Fruit fly (Drosophila melanogaster): ENCODE measurements around the gene Ubc87F.

The Ubc87F gene

DNA sequence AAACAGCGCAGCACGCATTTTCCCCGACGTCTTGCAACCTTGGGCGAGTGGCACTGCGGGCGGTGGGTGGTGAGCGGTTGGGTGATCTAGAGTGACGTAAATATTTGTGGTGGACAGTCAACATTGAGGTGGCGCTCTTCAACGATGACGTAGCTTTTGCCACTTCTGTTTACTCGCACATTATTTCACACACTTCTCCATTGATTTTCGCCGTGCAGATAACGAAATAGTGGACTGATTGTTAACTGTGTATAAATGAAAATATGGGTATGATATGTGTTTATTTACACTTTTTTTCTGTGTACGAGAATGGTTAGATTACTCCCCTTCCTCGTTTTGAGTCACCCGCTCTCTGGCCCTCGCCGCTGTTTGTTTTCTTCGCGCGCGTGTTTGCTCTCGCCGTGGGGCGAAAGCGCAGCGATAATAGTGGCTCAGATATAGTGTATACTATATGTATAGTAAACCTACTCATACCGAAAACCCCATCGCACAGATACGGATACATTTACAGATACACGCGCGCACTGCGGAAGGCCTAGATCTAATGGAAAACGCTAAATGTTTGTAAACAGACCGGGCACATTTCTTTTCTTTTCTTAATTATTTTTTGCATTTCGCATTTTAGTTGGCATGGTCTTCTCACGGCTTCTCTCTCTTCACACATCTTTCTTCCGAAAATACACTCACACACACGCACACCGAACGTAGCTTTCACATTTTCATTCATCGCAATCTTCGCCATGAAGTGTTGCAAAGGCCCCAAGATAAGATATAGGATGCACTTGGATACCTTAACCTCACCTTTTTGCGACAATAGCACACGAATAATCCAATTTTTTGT is 31.4 kb downstream of the Ubc87F start, which contains the start of gene omd (continued):
- peak; percentile 23 for TF ChIP-seq Chrac-16 (GFP tag; optimal IDR thresholded peaks at IDR 0.05)
- peak; percentile 83 for TF ChIP-seq Hmr (GFP tag; optimal IDR thresholded peaks at IDR 0.05)
- peak; percentile 41 for TF ChIP-seq CG8359 (GFP tag; optimal IDR thresholded peaks at IDR 0.05; ENCODE audit: borderline replicate concordance)
- TF ChIP-seq H15 (GFP tag; IDR thresholded peaks at IDR 0.05) = 0 out of 3 replicates have a peak, but pooled peaks have one; percentile 23
- TF ChIP-seq crc (GFP tag; optimal IDR thresholded peaks at IDR 0.05) = peak; percentile 48
- TF ChIP-seq lola (GFP tag; optimal IDR thresholded peaks at IDR 0.05) = peak in 1 of 3 experiments; percentile 55
- peak; percentile 74 for TF ChIP-seq CG6683 (GFP tag; optimal IDR thresholded peaks at IDR 0.05)
- peak; percentile 59; the same call in 1 of the 2 replicates for TF ChIP-seq CG14441 (GFP tag; IDR thresholded peaks at IDR 0.05)
- no peak for TF ChIP-seq CG18262 (tag; optimal IDR thresholded peaks at IDR 0.05)
- peak; percentile 76 for TF ChIP-seq CG9727 (GFP tag; optimal IDR thresholded peaks at IDR 0.05)
- TF ChIP-seq hkb (optimal IDR thresholded peaks at IDR 0.05) = no peak
- TF ChIP-seq hkb (GFP tag; IDR thresholded peaks at IDR 0.05) = peak; percentile 77
- TF ChIP-seq mirr (GFP tag; optimal IDR thresholded peaks at IDR 0.05) = peak; percentile 82
- TF ChIP-seq CG2199 (GFP tag; IDR thresholded peaks at IDR 0.05) = peak; percentile 94
- no peak for TF ChIP-seq CG31388 (GFP tag; optimal IDR thresholded peaks at IDR 0.05)
- peak; percentile 43 to 83 for TF ChIP-seq Pdp1 (GFP tag; optimal IDR thresholded peaks at IDR 0.05)
- TF ChIP-seq lilli (GFP tag; optimal IDR thresholded peaks at IDR 0.05) = peak; percentile 61
- no peak for TF ChIP-seq CG3726 (GFP tag; IDR thresholded peaks at IDR 0.05)
- peak; percentile 31 for TF ChIP-seq CG10462 (GFP tag; optimal IDR thresholded peaks at IDR 0.05)
- no peak for TF ChIP-seq run (tag; optimal IDR thresholded peaks at IDR 0.05)
- TF ChIP-seq psq (GFP tag; optimal IDR thresholded peaks at IDR 0.05) = peak; percentile 61
- TF ChIP-seq cwo (GFP tag; optimal IDR thresholded peaks at IDR 0.05) = peak; percentile 61
- TF ChIP-seq CG12391 (tag; optimal IDR thresholded peaks at IDR 0.05) = peak; percentile 37
- TF ChIP-seq ab (GFP tag; optimal IDR thresholded peaks at IDR 0.05) = no peak
- TF ChIP-seq bbx (GFP tag; IDR thresholded peaks at IDR 0.05; ENCODE audit: partially characterized antibody) = no peak
- TF ChIP-seq PHDP (tag; optimal IDR thresholded peaks at IDR 0.05) = no peak
- TF ChIP-seq CG10431 (GFP tag; optimal IDR thresholded peaks at IDR 0.05) = peak; percentile 82
- peak; percentile 61 for TF ChIP-seq CG6254 (GFP tag; optimal IDR thresholded peaks at IDR 0.05)
- peak; percentile 33 for TF ChIP-seq cato (GFP tag; optimal IDR thresholded peaks at IDR 0.05; ENCODE audit: borderline replicate concordance)
- TF ChIP-seq Bteb2 (GFP tag; optimal IDR thresholded peaks at IDR 0.05) = peak; percentile 42
- TF ChIP-seq unpg (GFP tag; optimal IDR thresholded peaks at IDR 0.05) = no peak
- TF ChIP-seq ro (GFP tag; IDR thresholded peaks at IDR 0.05) = no peak
- TF ChIP-seq CG13296 (GFP tag; optimal IDR thresholded peaks at IDR 0.05) = peak; percentile 75
- peak; percentile 3 for TF ChIP-seq sima (GFP tag; optimal IDR thresholded peaks at IDR 0.05)
- TF ChIP-seq phol (tag; optimal IDR thresholded peaks at IDR 0.05) = no peak
- peak; percentile 64 for TF ChIP-seq CG17359 (tag; optimal IDR thresholded peaks at IDR 0.05)
- no peak for TF ChIP-seq Doc2 (GFP tag; IDR thresholded peaks at IDR 0.05)
- TF ChIP-seq Max (GFP tag; optimal IDR thresholded peaks at IDR 0.05) = peak; percentile 31
- TF ChIP-seq CG12744 (GFP tag; optimal IDR thresholded peaks at IDR 0.05) = peak; percentile 14
- no peak for TF ChIP-seq Gsc (GFP tag; IDR thresholded peaks at IDR 0.05)
- peak; percentile 63 for TF ChIP-seq btn (GFP tag; optimal IDR thresholded peaks at IDR 0.05)
- TF ChIP-seq CG4404 (GFP tag; IDR thresholded peaks at IDR 0.05) = no peak
- no peak for TF ChIP-seq CG1647 (GFP tag; optimal IDR thresholded peaks at IDR 0.05)
- TF ChIP-seq hb (GFP tag; IDR thresholded peaks at IDR 0.05; ENCODE audit: partially characterized antibody) = no peak
- TF ChIP-seq zf30C (GFP tag; optimal IDR thresholded peaks at IDR 0.05) = peak; percentile 81
- no peak for TF ChIP-seq emc (GFP tag; optimal IDR thresholded peaks at IDR 0.05)
- TF ChIP-seq CG4360 (GFP tag; IDR thresholded peaks at IDR 0.05) = peak; percentile 62
- peak; percentile 12 for TF ChIP-seq vfl (GFP tag; optimal IDR thresholded peaks at IDR 0.05)

Measured in whole organism, embryonic.